Fruit fly (Drosophila melanogaster): ENCODE measurements around the gene CG42404.

DNA sequence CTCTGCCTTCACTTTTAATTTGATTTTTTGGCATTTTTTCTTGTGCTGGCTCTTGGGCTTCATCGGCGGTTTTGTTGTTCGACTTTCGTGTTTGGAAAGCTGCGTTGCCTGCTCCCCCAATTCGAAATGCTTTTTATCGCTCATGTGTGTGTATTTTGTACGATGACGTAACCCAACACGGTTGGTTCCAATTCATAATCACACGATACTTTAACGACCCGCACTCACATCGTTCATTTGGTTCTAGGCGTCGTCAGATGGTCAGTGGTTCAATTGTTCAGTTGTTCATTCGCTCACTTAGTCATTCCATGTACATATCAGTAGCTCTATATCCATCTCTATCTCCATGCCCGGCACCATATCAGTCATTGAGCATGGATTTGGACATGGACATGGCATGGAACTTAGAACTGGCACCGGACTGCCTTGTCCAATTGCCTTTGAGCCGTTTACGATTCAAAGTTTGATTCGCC lies 44.0 kb downstream of the CG42404 start:
- TF ChIP-seq D1 (tag; optimal IDR thresholded peaks at IDR 0.05): no peak
- TF ChIP-seq EcR (GFP tag; optimal IDR thresholded peaks at IDR 0.05): no peak
- TF ChIP-seq CG8301 (tag; optimal IDR thresholded peaks at IDR 0.05): no peak
